Worm (Caenorhabditis elegans): Measurements from ENCODE around the gene sysm-1.

The sysm-1 gene

ce11 chrII:9056215-9056819, 26.7 kb downstream of the sysm-1 start (continued):
- 0 out of 2 replicates have a peak, but pooled peaks have one; percentile 18 for TF ChIP-seq ceh-91 (GFP tag; IDR thresholded peaks at IDR 0.05)
- TF ChIP-seq B0035.1 (tag; optimal IDR thresholded peaks at IDR 0.05) = peak; percentile 13
- TF ChIP-seq ztf-6 (GFP tag; IDR thresholded peaks at IDR 0.05) = no peak
- TF ChIP-seq F57C9.4 (tag; optimal IDR thresholded peaks at IDR 0.05) = no peak
- TF ChIP-seq ztf-28 (GFP tag; IDR thresholded peaks at IDR 0.05) = no peak
- no peak for TF ChIP-seq lag-1 (GFP tag; IDR thresholded peaks at IDR 0.05)
- no peak for TF ChIP-seq pha-4 (tag; optimal IDR thresholded peaks at IDR 0.05)
- peak; percentile 44; the same call in 1 of the 2 replicates for TF ChIP-seq Y95B8A.8 (GFP tag; IDR thresholded peaks at IDR 0.05)
- TF ChIP-seq mcd-1 (GFP tag; IDR thresholded peaks at IDR 0.05) = peak; percentile 43
- TF ChIP-seq cebp-2 (GFP tag; IDR thresholded peaks at IDR 0.05) = peak; percentile 82; the same call in 1 of the 2 replicates
- TF ChIP-seq Y67H2A.10 (GFP tag; conservative IDR thresholded peaks at IDR 0.05) = no peak
- TF ChIP-seq lsy-27 (tag; optimal IDR thresholded peaks at IDR 0.05; ENCODE audit: borderline replicate concordance, insufficient read depth) = no peak
- TF ChIP-seq sdz-38 (tag; optimal IDR thresholded peaks at IDR 0.05) = no peak
- TF ChIP-seq B0336.3 (GFP tag; IDR thresholded peaks at IDR 0.05) = peak; percentile 95
- no peak for TF ChIP-seq Y79H2A.3 (GFP tag; conservative IDR thresholded peaks at IDR 0.05)
- peak; percentile 87 for TF ChIP-seq ekl-4 (GFP tag; IDR thresholded peaks at IDR 0.05)
- peak; percentile 49 for TF ChIP-seq F33H1.4 (GFP tag; IDR thresholded peaks at IDR 0.05)
- TF ChIP-seq F55B11.4 (tag; optimal IDR thresholded peaks at IDR 0.05; ENCODE audit: borderline replicate concordance, insufficient read depth) = no peak
- TF ChIP-seq athp-1 (tag; optimal IDR thresholded peaks at IDR 0.05) = peak; percentile 81
- peak; percentile 34 for TF ChIP-seq attf-5 (GFP tag; optimal IDR thresholded peaks at IDR 0.05)
- no peak for TF ChIP-seq snpc-1.1 (tag; optimal IDR thresholded peaks at IDR 0.05; ENCODE audit: insufficient read depth)
- TF ChIP-seq Y56A3A.18 (GFP tag; IDR thresholded peaks at IDR 0.05) = peak; percentile 81; the same call in 1 of the 2 replicates
- TF ChIP-seq F49E8.2 (tag; optimal IDR thresholded peaks at IDR 0.05; ENCODE audit: insufficient read depth) = peak; percentile 87
- no peak for TF ChIP-seq fkh-3 (tag; optimal IDR thresholded peaks at IDR 0.05)
- peak; percentile 55; the same call in 1 of the 2 replicates for TF ChIP-seq egl-44 (GFP tag; IDR thresholded peaks at IDR 0.05)
- peak; percentile 74 for TF ChIP-seq snpc-1.3 (tag; optimal IDR thresholded peaks at IDR 0.05; ENCODE audit: insufficient read depth)
- no peak for TF ChIP-seq ama-1 (optimal IDR thresholded peaks at IDR 0.05)
- peak in 1 of 2 experiments; percentile 93 for TF ChIP-seq ama-1 (GFP tag; optimal IDR thresholded peaks at IDR 0.05)
- no peak for TF ChIP-seq dpff-1 (tag; optimal IDR thresholded peaks at IDR 0.05)
- TF ChIP-seq chd-7 (tag; optimal IDR thresholded peaks at IDR 0.05) = no peak
- TF ChIP-seq hsf-1 (GFP tag; IDR thresholded peaks at IDR 0.05) = peak; percentile 79
- TF ChIP-seq dpl-1 (GFP tag; optimal IDR thresholded peaks at IDR 0.05) = no peak
- TF ChIP-seq F39B2.1 (GFP tag; IDR thresholded peaks at IDR 0.05) = peak; percentile 79; the same call in 1 of the 2 replicates
- TF ChIP-seq tbx-9 (tag; optimal IDR thresholded peaks at IDR 0.05; ENCODE audit: borderline replicate concordance) = no peak
- no peak for TF ChIP-seq aptf-3 (GFP tag; IDR thresholded peaks at IDR 0.05)
- TF ChIP-seq ceh-58 (GFP tag; IDR thresholded peaks at IDR 0.05) = 0 out of 2 replicates have a peak, but pooled peaks have one; percentile 18
- peak; percentile 20 for TF ChIP-seq mes-4 (tag; optimal IDR thresholded peaks at IDR 0.05)
- peak; percentile 60; the same call in 1 of the 2 replicates for TF ChIP-seq ceh-100 (GFP tag; IDR thresholded peaks at IDR 0.05)
- no peak for TF ChIP-seq lir-1 (GFP tag; conservative IDR thresholded peaks at IDR 0.05)
- TF ChIP-seq nhr-27 (tag; optimal IDR thresholded peaks at IDR 0.05) = no peak
- no peak for TF ChIP-seq sea-2 (GFP tag; IDR thresholded peaks at IDR 0.05)
- TF ChIP-seq bed-2 (GFP tag; IDR thresholded peaks at IDR 0.05) = no peak
- TF ChIP-seq atf-7 (tag; optimal IDR thresholded peaks at IDR 0.05) = no peak
- TF ChIP-seq C06A6.2 (GFP tag; conservative IDR thresholded peaks at IDR 0.05) = no peak
- TF ChIP-seq attf-6 (GFP tag; IDR thresholded peaks at IDR 0.05) = peak; percentile 83
- TF ChIP-seq ztf-26 (tag; optimal IDR thresholded peaks at IDR 0.05) = no peak
- no peak for TF ChIP-seq ets-4 (GFP tag; optimal IDR thresholded peaks at IDR 0.05)
- no peak for TF ChIP-seq hlh-26 (GFP tag; conservative IDR thresholded peaks at IDR 0.05)
